Worm (Caenorhabditis elegans): ENCODE data around the gene F42H10.2.

DNA sequence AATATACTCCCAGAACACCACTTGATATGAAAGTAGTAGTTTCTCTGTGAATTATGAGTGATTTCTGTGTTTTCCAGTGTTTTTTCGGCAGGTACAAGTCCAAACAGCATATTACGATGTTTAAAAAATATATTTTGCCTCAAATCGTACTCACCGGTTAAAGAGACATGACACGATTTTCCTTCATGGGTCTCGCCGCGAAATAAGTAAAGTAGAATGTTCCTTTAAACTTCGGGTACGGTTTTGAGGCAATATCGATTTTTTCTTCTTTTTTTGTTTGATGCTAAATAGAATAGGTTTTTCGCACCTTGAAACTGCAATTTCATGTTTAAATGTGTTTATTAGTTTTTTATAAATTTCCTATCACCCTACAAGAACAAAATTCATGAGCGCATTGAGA is 1.5 kb downstream of the F42H10.2 start:
- no peak for TF ChIP-seq nhr-25 (tag; optimal IDR thresholded peaks at IDR 0.05)
- TF ChIP-seq Y55F3AM.14 (GFP tag; optimal IDR thresholded peaks at IDR 0.05), result no peak
- TF ChIP-seq ZK546.5 (tag; optimal IDR thresholded peaks at IDR 0.05), result no peak
- no peak for TF ChIP-seq unc-39 (tag; optimal IDR thresholded peaks at IDR 0.05)

Data from whole organism, L2 larva.